Fruit fly (Drosophila melanogaster): ENCODE measurements around the gene CtsK1.

The CtsK1 gene

dm6 chr3L:13986330-13986729, 7.7 kb upstream of the CtsK1 start, which contains the start of gene CG17362 (continued):
- TF ChIP-seq nau (GFP tag; optimal IDR thresholded peaks at IDR 0.05), result no peak
- no peak for TF ChIP-seq CG5180 (GFP tag; optimal IDR thresholded peaks at IDR 0.05)
- no peak for TF ChIP-seq crol (GFP tag; IDR thresholded peaks at IDR 0.05)
- no peak for TF ChIP-seq seq (GFP tag; IDR thresholded peaks at IDR 0.05)
- peak; percentile 80 for TF ChIP-seq lab (GFP tag; optimal IDR thresholded peaks at IDR 0.05)
- peak; percentile 21 for TF ChIP-seq CG6765 (GFP tag; optimal IDR thresholded peaks at IDR 0.05)
- no peak for TF ChIP-seq Aef1 (GFP tag; IDR thresholded peaks at IDR 0.05)
- TF ChIP-seq CG7357 (GFP tag; IDR thresholded peaks at IDR 0.05), result no peak

dm6 chr3L:13987578-13987977, 6.5 kb upstream of the CtsK1 start, which contains the start of gene CG9040:
CG9040 (plus strand) TSS chr3L:13987878.
- no peak for TF ChIP-seq H15 (GFP tag; IDR thresholded peaks at IDR 0.05)
- TF ChIP-seq CG18599 (GFP tag; optimal IDR thresholded peaks at IDR 0.05), result peak; percentile 21
- peak; percentile 41 for TF ChIP-seq lab (GFP tag; optimal IDR thresholded peaks at IDR 0.05)
- no peak for TF ChIP-seq da (GFP tag; optimal IDR thresholded peaks at IDR 0.05)
- TF ChIP-seq Rx (GFP tag; IDR thresholded peaks at IDR 0.05), result no peak
- no peak for TF ChIP-seq CG11696 (GFP tag; IDR thresholded peaks at IDR 0.05)
- TF ChIP-seq nerfin-1 (tag; optimal IDR thresholded peaks at IDR 0.05), result no peak
- TF ChIP-seq luna (GFP tag; optimal IDR thresholded peaks at IDR 0.05), result no peak
- no peak for TF ChIP-seq ttk (GFP tag; IDR thresholded peaks at IDR 0.05)
- no peak for TF ChIP-seq cato (GFP tag; optimal IDR thresholded peaks at IDR 0.05; ENCODE audit: borderline replicate concordance)
- no peak for TF ChIP-seq tll (GFP tag; optimal IDR thresholded peaks at IDR 0.05)

dm6 chr3L:13991314-13991713, 2.7 kb upstream of the CtsK1 start:
- TF ChIP-seq CG12236 (GFP tag; optimal IDR thresholded peaks at IDR 0.05), result no peak
- no peak for TF ChIP-seq vfl (GFP tag; optimal IDR thresholded peaks at IDR 0.05)
- peak; percentile 31 to 58 for TF ChIP-seq Trl (optimal IDR thresholded peaks at IDR 0.05)
- no peak for TF ChIP-seq Trl (GFP tag; optimal IDR thresholded peaks at IDR 0.05)
- TF ChIP-seq dmrt99B (tag; optimal IDR thresholded peaks at IDR 0.05), result no peak
- 0 out of 2 replicates have a peak, but pooled peaks have one; percentile 4 for TF ChIP-seq Oaz (GFP tag; IDR thresholded peaks at IDR 0.05)
- no peak for TF ChIP-seq CG7839 (tag; optimal IDR thresholded peaks at IDR 0.05)
- TF ChIP-seq Doc3 (GFP tag; IDR thresholded peaks at IDR 0.05; ENCODE audit: partially characterized antibody), result no peak
- TF ChIP-seq lov (optimal IDR thresholded peaks at IDR 0.05), result no peak
- TF ChIP-seq lov (GFP tag; IDR thresholded peaks at IDR 0.05), result no peak
- TF ChIP-seq Bteb2 (GFP tag; optimal IDR thresholded peaks at IDR 0.05), result no peak
- TF ChIP-seq Deaf1 (tag; optimal IDR thresholded peaks at IDR 0.05), result peak; percentile 45
- TF ChIP-seq chinmo (GFP tag; IDR thresholded peaks at IDR 0.05; ENCODE audit: partially characterized antibody), result 0 out of 4 replicates have a peak, but pooled peaks have one; percentile 22
- no peak for TF ChIP-seq Ada2b (GFP tag; IDR thresholded peaks at IDR 0.05)
- TF ChIP-seq CG18619 (GFP tag; optimal IDR thresholded peaks at IDR 0.05), result no peak
- peak; percentile 18; the same call in 1 of the 2 replicates for TF ChIP-seq NFAT (GFP tag; IDR thresholded peaks at IDR 0.05)
- no peak for TF ChIP-seq otp (GFP tag; IDR thresholded peaks at IDR 0.05)
- TF ChIP-seq GATAe (GFP tag; conservative IDR thresholded peaks at IDR 0.05), result no peak
- TF ChIP-seq Poxn (GFP tag; IDR thresholded peaks at IDR 0.05), result no peak
- TF ChIP-seq Aef1 (GFP tag; IDR thresholded peaks at IDR 0.05), result no peak
- TF ChIP-seq luna (GFP tag; optimal IDR thresholded peaks at IDR 0.05), result no peak
- TF ChIP-seq CG11456 (GFP tag; IDR thresholded peaks at IDR 0.05), result 0 out of 3 replicates have a peak, but pooled peaks have one; percentile 27
- peak; percentile 64 for TF ChIP-seq Ets65A (GFP tag)

Measured in whole organism, embryonic.